Fruit fly (Drosophila melanogaster): ENCODE measurements around the gene yellow-k.

The yellow-k gene

DNA sequence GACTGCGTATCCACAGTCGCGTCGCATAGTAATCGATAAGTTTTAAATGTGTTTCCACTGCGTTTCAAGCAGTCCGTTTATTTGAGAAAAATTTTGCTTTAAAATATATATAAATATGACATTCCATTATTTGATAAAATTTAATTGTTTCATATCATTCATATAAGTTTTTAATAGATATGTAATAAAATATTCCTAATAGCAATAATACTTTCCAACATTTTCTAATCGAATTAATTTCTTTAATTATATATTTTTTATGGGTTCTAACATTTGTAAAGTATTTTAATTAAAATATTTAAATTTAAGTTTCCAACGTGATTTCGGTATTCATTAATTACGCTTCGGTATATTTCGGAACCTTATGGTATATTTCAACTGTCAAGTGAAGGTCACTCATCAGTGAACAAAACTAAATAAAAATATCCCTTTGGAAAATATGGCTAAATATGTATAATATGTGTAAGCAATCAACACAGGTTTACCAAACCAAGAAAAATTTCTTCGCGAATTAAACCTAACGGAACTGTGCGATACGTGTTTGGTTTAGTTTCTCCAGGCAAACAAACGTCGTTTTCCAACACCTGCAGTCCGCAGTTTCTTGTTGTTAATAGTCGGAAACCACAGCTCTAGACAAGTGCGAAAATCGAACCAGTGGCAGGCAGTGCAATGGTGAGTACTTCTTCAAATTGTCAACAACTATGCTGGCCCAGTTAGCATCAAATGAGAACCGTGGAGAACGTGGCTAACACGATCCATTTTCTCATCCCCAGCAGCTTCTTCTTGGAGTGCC lies 42.8 kb downstream of the yellow-k start, which contains the start of the genes CG7739 and SCCRO (continued):
- TF ChIP-seq CG12219 (GFP tag; optimal IDR thresholded peaks at IDR 0.05), result no peak
- TF ChIP-seq wor (GFP tag; IDR thresholded peaks at IDR 0.05), result no peak
- no peak for TF ChIP-seq dmrt99B (tag; optimal IDR thresholded peaks at IDR 0.05)
- TF ChIP-seq odd (GFP tag; optimal IDR thresholded peaks at IDR 0.05), result no peak
- peak; percentile 76 for TF ChIP-seq CG15269 (tag; optimal IDR thresholded peaks at IDR 0.05)
- no peak for TF ChIP-seq Meics (GFP tag; optimal IDR thresholded peaks at IDR 0.05)
- TF ChIP-seq CG10543 (GFP tag; optimal IDR thresholded peaks at IDR 0.05), result peak; percentile 50
- TF ChIP-seq CG11695 (GFP tag; IDR thresholded peaks at IDR 0.05), result peak; percentile 75
- TF ChIP-seq NfI (GFP tag; optimal IDR thresholded peaks at IDR 0.05), result peak; percentile 63
- peak; percentile 24 for TF ChIP-seq tup (GFP tag; optimal IDR thresholded peaks at IDR 0.05)
- TF ChIP-seq eve (GFP tag; optimal IDR thresholded peaks at IDR 0.05), result no peak
- TF ChIP-seq bsh (GFP tag; optimal IDR thresholded peaks at IDR 0.05), result peak in 1 of 2 experiments; percentile 67
- TF ChIP-seq cas (GFP tag; IDR thresholded peaks at IDR 0.05), result peak; percentile 78
- TF ChIP-seq Oli (tag; optimal IDR thresholded peaks at IDR 0.05), result peak; percentile 29
- no peak for TF ChIP-seq ab (GFP tag; optimal IDR thresholded peaks at IDR 0.05)
- peak; percentile 40 for TF ChIP-seq CG13624 (GFP tag; optimal IDR thresholded peaks at IDR 0.05)
- TF ChIP-seq crol (GFP tag; IDR thresholded peaks at IDR 0.05), result no peak
- no peak for TF ChIP-seq BtbVII (GFP tag; optimal IDR thresholded peaks at IDR 0.05)
- TF ChIP-seq TFAM (GFP tag; optimal IDR thresholded peaks at IDR 0.05), result no peak
- peak; percentile 5 for TF ChIP-seq nerfin-1 (tag; optimal IDR thresholded peaks at IDR 0.05)
- TF ChIP-seq Asciz (GFP tag; optimal IDR thresholded peaks at IDR 0.05), result no peak
- TF ChIP-seq Nf-YA (GFP tag; IDR thresholded peaks at IDR 0.05), result no peak
- TF ChIP-seq Drgx (GFP tag; IDR thresholded peaks at IDR 0.05), result peak; percentile 68
- TF ChIP-seq fru (optimal IDR thresholded peaks at IDR 0.05), result no peak
- no peak for TF ChIP-seq CG13123 (GFP tag; optimal IDR thresholded peaks at IDR 0.05)
- no peak for TF ChIP-seq grn (GFP tag; optimal IDR thresholded peaks at IDR 0.05)
- no peak for TF ChIP-seq CG42726 (GFP tag; IDR thresholded peaks at IDR 0.05; ENCODE audit: partially characterized antibody)
- peak in 1 of 3 experiments; percentile 45 for TF ChIP-seq lola (GFP tag; optimal IDR thresholded peaks at IDR 0.05)
- TF ChIP-seq NC2β (GFP tag; optimal IDR thresholded peaks at IDR 0.05), result peak; percentile 32
- TF ChIP-seq bowl (GFP tag; IDR thresholded peaks at IDR 0.05), result no peak
- peak; percentile 32 for TF ChIP-seq jumu (GFP tag; optimal IDR thresholded peaks at IDR 0.05)
- TF ChIP-seq fd3F (GFP tag; optimal IDR thresholded peaks at IDR 0.05), result peak; percentile 59
- peak; percentile 45 for TF ChIP-seq CG10209 (GFP tag; optimal IDR thresholded peaks at IDR 0.05)
- no peak for TF ChIP-seq p53 (GFP tag; optimal IDR thresholded peaks at IDR 0.05)
- TF ChIP-seq CG8359 (GFP tag; optimal IDR thresholded peaks at IDR 0.05; ENCODE audit: borderline replicate concordance), result no peak
- no peak for TF ChIP-seq jing (GFP tag; optimal IDR thresholded peaks at IDR 0.05)
- TF ChIP-seq stwl (tag; optimal IDR thresholded peaks at IDR 0.05), result peak; percentile 33
- no peak for TF ChIP-seq CG7963 (GFP tag; IDR thresholded peaks at IDR 0.05; ENCODE audit: partially characterized antibody)
- TF ChIP-seq Mrtf (GFP tag; IDR thresholded peaks at IDR 0.05), result no peak
- TF ChIP-seq ems (GFP tag; optimal IDR thresholded peaks at IDR 0.05), result peak; percentile 52
- TF ChIP-seq al (GFP tag; IDR thresholded peaks at IDR 0.05), result peak; percentile 50; the same call in 1 of the 2 replicates
- TF ChIP-seq knrl (GFP tag; IDR thresholded peaks at IDR 0.05; ENCODE audit: partially characterized antibody), result no peak; the same call in 2 of the 3 replicates
- no peak for TF ChIP-seq HLH54F (GFP tag; optimal IDR thresholded peaks at IDR 0.05)
- no peak for TF ChIP-seq ro (GFP tag; IDR thresholded peaks at IDR 0.05)
- peak; percentile 66 for TF ChIP-seq ttk (GFP tag; IDR thresholded peaks at IDR 0.05)
- peak; percentile 96 for TF ChIP-seq CG4617 (GFP tag; optimal IDR thresholded peaks at IDR 0.05; ENCODE audit: borderline replicate concordance)
- peak; percentile 20 for TF ChIP-seq HmgZ (tag; optimal IDR thresholded peaks at IDR 0.05)
- peak; percentile 53 for TF ChIP-seq CG9215 (GFP tag; IDR thresholded peaks at IDR 0.05)
- peak; percentile 61 for TF ChIP-seq CG7372 (GFP tag; IDR thresholded peaks at IDR 0.05)

All from whole organism, embryonic.